Fruit fly (Drosophila melanogaster) whole organism, prepupa: Measurements from ENCODE around the gene CG15747.

Experiments used
- Blimp-1 ChIP-seq: fragments of 200-800 bp; sonication (Bioruptor generic); optimal IDR thresholded peaks from 3 replicates; lab custom pipeline; 2017; ENCODE audit warnings: missing biosample characterization, missing genetic modification characterization, mild to moderate bottlenecking, moderate library complexity, missing genetic modification reagents
- CG10631 ChIP-seq: fragments of 200-800 bp; sonication (Bioruptor generic); optimal IDR thresholded peaks from 2 replicates; lab custom pipeline; 2016; ENCODE audit warnings: missing biosample characterization, missing genetic modification characterization
- CG10669 ChIP-seq: fragments of 200-800 bp; sonication (Bioruptor generic); optimal IDR thresholded peaks from 3 replicates; lab custom pipeline; 2018; ENCODE audit warnings: missing biosample characterization, mild to moderate bottlenecking, missing genetic modification characterization, moderate library complexity
- CG11294 ChIP-seq: fragments of 200-800 bp; sonication (Bioruptor generic); IDR thresholded peaks from 2 replicates; pipeline ENCODE4 v1.3.6; 2022; ENCODE audit warnings: missing biosample characterization, missing genetic modification characterization
- CG11902 ChIP-seq: fragments of 200-800 bp; sonication (Bioruptor generic); optimal IDR thresholded peaks from 3 replicates; lab custom pipeline; 2016; ENCODE audit warnings: missing biosample characterization, missing genetic modification characterization
- CG15336 ChIP-seq: fragments of 200-800 bp; sonication (Bioruptor generic); IDR thresholded peaks from 2 replicates; pipeline ENCODE4 v1.3.6; 2022; ENCODE audit warnings: missing biosample characterization, missing genetic modification characterization
- CG1621 ChIP-seq: fragments of 200-800 bp; sonication (Bioruptor generic); optimal IDR thresholded peaks from 3 replicates; lab custom pipeline; 2018; ENCODE audit warnings: missing biosample characterization, mild to moderate bottlenecking, missing genetic modification characterization
- CG16779 ChIP-seq: fragments of 200-800 bp; sonication (Bioruptor generic); optimal IDR thresholded peaks from 3 replicates; lab custom pipeline; 2017; ENCODE audit warnings: missing biosample characterization, mild to moderate bottlenecking, missing genetic modification characterization
- CG3032 ChIP-seq: fragments of 200-800 bp; optimal IDR thresholded peaks from 2 replicates; lab custom pipeline; 2019; ENCODE audit warnings: missing biosample characterization, mild to moderate bottlenecking, missing genetic modification characterization, moderate library complexity
- CG31627 ChIP-seq: fragments of 200-800 bp; sonication (Bioruptor generic); optimal IDR thresholded peaks from 3 replicates; lab custom pipeline; 2016; ENCODE audit warnings: missing biosample characterization, missing genetic modification characterization
- CG32006 ChIP-seq: fragments of 200-800 bp; sonication (Bioruptor generic); optimal IDR thresholded peaks from 3 replicates; lab custom pipeline; 2017; ENCODE audit warnings: missing biosample characterization, mild to moderate bottlenecking, missing genetic modification characterization
- CG34406 ChIP-seq: fragments of 200-800 bp; sonication (Bioruptor generic); optimal IDR thresholded peaks from 3 replicates; lab custom pipeline; 2016; ENCODE audit warnings: missing biosample characterization, missing genetic modification characterization
- CG3919 ChIP-seq: fragments of 200-800 bp; sonication (Bioruptor generic); optimal IDR thresholded peaks from 3 replicates; lab custom pipeline; 2016; ENCODE audit warnings: missing biosample characterization, missing genetic modification characterization
- CG4318 ChIP-seq: fragments of 200-800 bp; sonication (Bioruptor generic); optimal IDR thresholded peaks from 3 replicates; lab custom pipeline; 2017; ENCODE audit warnings: missing biosample characterization, mild to moderate bottlenecking, missing genetic modification characterization
- CG6276 ChIP-seq: fragments of 200-800 bp; sonication (Bioruptor generic); optimal IDR thresholded peaks from 2 replicates; lab custom pipeline; 2017; ENCODE audit warnings: missing biosample characterization, mild to moderate bottlenecking, missing genetic modification characterization
- CG6808 ChIP-seq: fragments of 200-800 bp; sonication (Bioruptor generic); optimal IDR thresholded peaks from 3 replicates; lab custom pipeline; 2017; ENCODE audit warnings: missing biosample characterization, missing genetic modification characterization, mild to moderate bottlenecking, moderate library complexity, missing genetic modification reagents
- CG6854 ChIP-seq: fragments of 200-800 bp; sonication (Bioruptor generic); optimal IDR thresholded peaks from 2 replicates; lab custom pipeline; 2017; ENCODE audit warnings: missing biosample characterization, mild to moderate bottlenecking, missing genetic modification characterization
- CG7368 ChIP-seq: fragments of 200-800 bp; sonication (Bioruptor generic); optimal IDR thresholded peaks from 3 replicates; lab custom pipeline; 2016; ENCODE audit warnings: missing biosample characterization, missing genetic modification characterization
- CG8119 ChIP-seq: fragments of 200-800 bp; sonication (Bioruptor generic); IDR thresholded peaks from 3 replicates; pipeline ENCODE4 v1.3.6; 2022; ENCODE audit warnings: missing biosample characterization, missing genetic modification characterization
- CG8319 ChIP-seq: fragments of 200-800 bp; sonication (Bioruptor generic); optimal IDR thresholded peaks from 3 replicates; lab custom pipeline; 2016; ENCODE audit warnings: missing biosample characterization, missing genetic modification characterization
- CG8632 ChIP-seq: fragments of 200-800 bp; sonication (Bioruptor generic); optimal IDR thresholded peaks from 3 replicates; lab custom pipeline; 2016; ENCODE audit warnings: missing biosample characterization, missing genetic modification characterization
- CG9139 ChIP-seq: fragments of 200-800 bp; sonication (Bioruptor generic); optimal IDR thresholded peaks from 3 replicates; lab custom pipeline; 2017; ENCODE audit warnings: missing biosample characterization, mild to moderate bottlenecking, missing genetic modification characterization
- Eip75B ChIP-seq: fragments of 200-800 bp; sonication (Bioruptor generic); optimal IDR thresholded peaks from 3 replicates; lab custom pipeline; 2016; ENCODE audit warnings: missing biosample characterization, missing genetic modification characterization
- Eip93F ChIP-seq: fragments of 200-800 bp; sonication (Bioruptor generic); optimal IDR thresholded peaks from 2 replicates; lab custom pipeline; 2016; ENCODE audit warnings: missing biosample characterization, mild to moderate bottlenecking, missing genetic modification characterization
- Ets21C ChIP-seq: fragments of 200-800 bp; sonication (Bioruptor generic); optimal IDR thresholded peaks from 3 replicates; lab custom pipeline; 2016; ENCODE audit warnings: missing biosample characterization, missing genetic modification characterization
- Ets96B ChIP-seq: fragments of 200-800 bp; optimal IDR thresholded peaks from 2 replicates; lab custom pipeline; 2019; ENCODE audit warnings: missing biosample characterization, mild to moderate bottlenecking, missing genetic modification characterization, moderate library complexity
- Gug ChIP-seq: fragments of 200-800 bp; sonication (Bioruptor generic); IDR thresholded peaks from 2 replicates; pipeline ENCODE4 v1.3.6; 2022; ENCODE audit warnings: missing biosample characterization, missing genetic modification characterization
- Hr39 ChIP-seq: fragments of 200-800 bp; sonication (Bioruptor generic); optimal IDR thresholded peaks from 2 replicates; lab custom pipeline; 2016; ENCODE audit warnings: missing biosample characterization, missing genetic modification characterization
- Lpt ChIP-seq: fragments of 200-800 bp; sonication (Bioruptor generic); optimal IDR thresholded peaks from 3 replicates; lab custom pipeline; 2016; ENCODE audit warnings: missing biosample characterization, missing genetic modification characterization
- Met ChIP-seq: fragments of 200-800 bp; sonication (Bioruptor generic); optimal IDR thresholded peaks from 3 replicates; lab custom pipeline; 2016; ENCODE audit warnings: missing biosample characterization, missing genetic modification characterization
- OdsH ChIP-seq: fragments of 200-800 bp; sonication (Bioruptor generic); optimal IDR thresholded peaks from 3 replicates; lab custom pipeline; 2016; ENCODE audit warnings: missing biosample characterization, missing genetic modification characterization
- Smox ChIP-seq: fragments of 200-800 bp; sonication (Bioruptor generic); optimal IDR thresholded peaks from 3 replicates; lab custom pipeline; 2016; ENCODE audit warnings: missing biosample characterization, missing genetic modification characterization
- Sox102F ChIP-seq: fragments of 200-800 bp; sonication (Bioruptor generic); optimal IDR thresholded peaks from 2 replicates; lab custom pipeline; 2016; ENCODE audit warnings: missing biosample characterization, mild to moderate bottlenecking, missing genetic modification characterization
- Sox14 ChIP-seq: fragments of 200-800 bp; sonication (Bioruptor generic); optimal IDR thresholded peaks from 3 replicates; lab custom pipeline; 2016; ENCODE audit warnings: missing biosample characterization, missing genetic modification characterization
- Sox15 ChIP-seq: fragments of 200-800 bp; sonication (Bioruptor generic); optimal IDR thresholded peaks from 3 replicates; lab custom pipeline; 2016; ENCODE audit warnings: missing biosample characterization, missing genetic modification characterization
- achi ChIP-seq: fragments of 200-800 bp; sonication (Bioruptor generic); optimal IDR thresholded peaks from 3 replicates; lab custom pipeline; 2016; ENCODE audit warnings: missing biosample characterization, missing genetic modification characterization
- acj6 ChIP-seq: fragments of 200-800 bp; sonication (Bioruptor generic); optimal IDR thresholded peaks from 3 replicates; lab custom pipeline; 2016; ENCODE audit warnings: missing biosample characterization, missing genetic modification characterization
- cyc ChIP-seq: fragments of 200-800 bp; sonication (Bioruptor generic); optimal IDR thresholded peaks from 3 replicates; lab custom pipeline; 2016; ENCODE audit warnings: missing biosample characterization, missing genetic modification characterization
- dac ChIP-seq: fragments of 200-800 bp; sonication (Bioruptor generic); optimal IDR thresholded peaks from 2 replicates; lab custom pipeline; 2017; ENCODE audit warnings: missing biosample characterization, mild to moderate bottlenecking, missing genetic modification characterization
- dsx ChIP-seq: fragments of 200-800 bp; optimal IDR thresholded peaks from 3 replicates; lab custom pipeline; 2019; ENCODE audit warnings: missing biosample characterization, mild to moderate bottlenecking, missing genetic modification characterization, moderate library complexity; ENCODE audit not compliant: poor library complexity, severe bottlenecking
- eg ChIP-seq: fragments of 200-800 bp; sonication (Bioruptor generic); IDR thresholded peaks from 3 replicates; pipeline ENCODE4 v1.3.6; 2022; ENCODE audit warnings: missing biosample characterization, missing genetic modification characterization
- esn ChIP-seq: fragments of 200-800 bp; sonication (Bioruptor generic); optimal IDR thresholded peaks from 2 replicates; lab custom pipeline; 2016; ENCODE audit warnings: missing biosample characterization, mild to moderate bottlenecking, missing genetic modification characterization, moderate library complexity
- fd85E ChIP-seq: fragments of 200-800 bp; sonication (Bioruptor generic); optimal IDR thresholded peaks from 3 replicates; lab custom pipeline; 2016; ENCODE audit warnings: missing biosample characterization, missing genetic modification characterization
- fkh ChIP-seq: fragments of 200-800 bp; sonication (Bioruptor generic); optimal IDR thresholded peaks from 3 replicates; lab custom pipeline; 2017; ENCODE audit warnings: missing biosample characterization, mild to moderate bottlenecking, missing genetic modification characterization, moderate library complexity
- net ChIP-seq: fragments of 200-800 bp; sonication (Bioruptor generic); optimal IDR thresholded peaks from 3 replicates; lab custom pipeline; 2016; ENCODE audit warnings: missing biosample characterization, missing genetic modification characterization
- pdm3 ChIP-seq: fragments of 200-800 bp; sonication (Bioruptor generic); optimal IDR thresholded peaks from 3 replicates; lab custom pipeline; 2016; ENCODE audit warnings: missing biosample characterization, missing genetic modification characterization
- salr ChIP-seq, 2 experiments: fragments of 200-800 bp; sonication (Bioruptor generic); optimal IDR thresholded peaks; 3 replicates each; lab custom pipeline; 2016 to 2018; ENCODE audit warnings: missing biosample characterization in 2 of 2, missing genetic modification characterization in 2 of 2, mild to moderate bottlenecking in 1 of 2
- spab ChIP-seq: fragments of 200-800 bp; sonication (Bioruptor generic); optimal IDR thresholded peaks from 2 replicates; lab custom pipeline; 2017; ENCODE audit warnings: missing biosample characterization, mild to moderate bottlenecking, missing genetic modification characterization, missing genetic modification reagents
- ss ChIP-seq, 2 experiments: fragments of 200-800 bp; sonication (Bioruptor generic); optimal IDR thresholded peaks; 2 replicates in 1 of 2; 3 replicates in 1 of 2; lab custom pipeline; 2017 to 2018; ENCODE audit warnings: mild to moderate bottlenecking in 2 of 2, missing biosample characterization in 2 of 2, missing genetic modification characterization in 2 of 2, moderate library complexity in 1 of 2
- svp ChIP-seq: fragments of 200-800 bp; sonication (Bioruptor generic); peaks from one replicate; lab custom pipeline; 2016; ENCODE audit warnings: missing biosample characterization, missing genetic modification characterization
- topi ChIP-seq: fragments of 200-800 bp; sonication (Bioruptor generic); optimal IDR thresholded peaks from 3 replicates; lab custom pipeline; 2016; ENCODE audit warnings: missing biosample characterization, missing genetic modification characterization

The CG15747 gene

dm6 chrX:13319376-13319883 lies 18.7 kb upstream of the CG15747 start:
- TF ChIP-seq Gug (peak; percentile 32; the same call in 1 of the 2 replicates), CG8119 (GFP tag; lab: Robert Waterston, UW) (peak; percentile 79), CG9139 (GFP tag; lab: Kevin White, UChicago) (peak; percentile 98), CG34406 (GFP tag; lab: Kevin White, UChicago) (peak; percentile 64), CG8632 (peak; percentile 72), ss (GFP tag; optimal IDR thresholded peaks at IDR 0.05; lab: Kevin White, UChicago) (peak; percentile 99), CG10631 (GFP tag; lab: Kevin White, UChicago) (peak; percentile 19), CG6808 (GFP tag; lab: Kevin White, UChicago) (peak; percentile 94), Blimp-1 (GFP tag; lab: Kevin White, UChicago) (peak; percentile 75), Hr39 (no peak), CG15336 (GFP tag; lab: Robert Waterston, UW) (peak; percentile 81), svp (peak; percentile 83), CG6276 (peak; percentile 96), CG10669 (GFP tag; lab: Kevin White, UChicago) (peak; percentile 89), cyc (peak; percentile 27), CG32006 (peak; percentile 83), Lpt (GFP tag; lab: Kevin White, UChicago) (peak; percentile 62), dac (GFP tag; lab: Kevin White, UChicago) (peak; percentile 65), fd85E (GFP tag; lab: Kevin White, UChicago) (no peak), CG8319 (GFP tag; lab: Kevin White, UChicago) (peak; percentile 41), eg (GFP tag; lab: Robert Waterston, UW) (peak; percentile 72), pdm3 (GFP tag; lab: Kevin White, UChicago) (peak; percentile 45), CG16779 (tag; lab: Kevin White, UChicago) (peak; percentile 92), Eip75B (GFP tag; lab: Kevin White, UChicago) (peak; percentile 18), CG11902 (GFP tag; lab: Kevin White, UChicago) (no peak), CG11294 (no peak), CG31627 (GFP tag; lab: Kevin White, UChicago) (no peak), achi (GFP tag; lab: Kevin White, UChicago) (peak; percentile 69), fkh (no peak), CG4318 (GFP tag; lab: Kevin White, UChicago) (peak; percentile 54), salr (GFP tag; optimal IDR thresholded peaks at IDR 0.05; lab: Kevin White, UChicago) (peak; percentile 71 to 77), CG6854 (GFP tag; lab: Kevin White, UChicago) (peak; percentile 98), CG7368 (GFP tag; lab: Kevin White, UChicago) (peak; percentile 76), acj6 (GFP tag; lab: Kevin White, UChicago) (peak; percentile 57), Met (GFP tag; lab: Kevin White, UChicago) (peak; percentile 67), CG1621 (tag; lab: Kevin White, UChicago) (peak; percentile 80), Ets96B (tag; lab: Kevin White, UChicago) (peak; percentile 89), dsx (GFP tag; lab: Kevin White, UChicago) (peak; percentile 89), Sox14 (GFP tag; lab: Kevin White, UChicago) (peak; percentile 49), esn (GFP tag; lab: Kevin White, UChicago) (peak; percentile 53), CG3919 (peak; percentile 68), Sox15 (GFP tag; lab: Kevin White, UChicago) (no peak), OdsH (GFP tag; lab: Kevin White, UChicago) (peak; percentile 70), Sox102F (GFP tag; lab: Kevin White, UChicago) (peak; percentile 65), Eip93F (GFP tag; lab: Kevin White, UChicago) (peak; percentile 65), net (peak; percentile 81), Smox (peak; percentile 26), spab (GFP tag; lab: Kevin White, UChicago) (peak; percentile 87), Ets21C (GFP tag; lab: Kevin White, UChicago) (no peak), topi (GFP tag; lab: Kevin White, UChicago) (peak; percentile 65), CG3032 (tag; lab: Kevin White, UChicago) (peak; percentile 86)
